Fruit fly (Drosophila melanogaster) whole organism, pupa: ENCODE measurements around the gene Klp10A.

ENCODE experiments used
- CG10348 ChIP-seq: fragments of 200-800 bp; sonication (Bioruptor generic); IDR thresholded peaks from 2 replicates; pipeline ENCODE4 v1.3.6; 2022; ENCODE audit warnings: missing biosample characterization, missing genetic modification characterization
- CG12605 ChIP-seq: fragments of 200-800 bp; sonication (Bioruptor generic); IDR thresholded peaks from 2 replicates; pipeline ENCODE4 v1.3.6; 2022; ENCODE audit warnings: missing biosample characterization, missing genetic modification characterization
- CG13204 ChIP-seq: fragments of 200-800 bp; sonication (Bioruptor generic); optimal IDR thresholded peaks from 2 replicates; lab custom pipeline; 2018; ENCODE audit warnings: missing biosample characterization, mild to moderate bottlenecking, missing genetic modification characterization, moderate library complexity
- CG14655 ChIP-seq: fragments of 200-800 bp; sonication (Bioruptor generic); optimal IDR thresholded peaks from 3 replicates; lab custom pipeline; 2017; ENCODE audit warnings: mild to moderate bottlenecking, missing biosample characterization, missing genetic modification reagents, missing genetic modification characterization
- CG15710 ChIP-seq: fragments of 200-800 bp; sonication (Bioruptor generic); optimal IDR thresholded peaks from 2 replicates; lab custom pipeline; 2018; ENCODE audit warnings: missing biosample characterization, mild to moderate bottlenecking, missing genetic modification characterization, moderate library complexity
- CG17806 ChIP-seq: fragments of 200-800 bp; sonication (Bioruptor generic); optimal IDR thresholded peaks from 2 replicates; lab custom pipeline; 2018; ENCODE audit warnings: missing biosample characterization, mild to moderate bottlenecking, missing genetic modification characterization, moderate library complexity
- CG32121 ChIP-seq: fragments of 200-800 bp; sonication (Bioruptor generic); IDR thresholded peaks from 2 replicates; pipeline ENCODE4 v1.3.6; 2022; ENCODE audit warnings: missing biosample characterization, missing genetic modification characterization
- CG34367 ChIP-seq: fragments of 200-800 bp; sonication (Bioruptor generic); optimal IDR thresholded peaks from 2 replicates; lab custom pipeline; 2018; ENCODE audit warnings: missing biosample characterization, mild to moderate bottlenecking, missing genetic modification characterization
- CG4496 ChIP-seq: fragments of 200-800 bp; sonication (Bioruptor generic); IDR thresholded peaks from 3 replicates; pipeline ENCODE4 v1.3.6; 2022; ENCODE audit warnings: missing biosample characterization, missing genetic modification characterization
- CG8159 ChIP-seq: fragments of 200-800 bp; sonication (Bioruptor generic); optimal IDR thresholded peaks from 3 replicates; lab custom pipeline; 2018; ENCODE audit warnings: missing biosample characterization, mild to moderate bottlenecking, missing genetic modification characterization, moderate library complexity
- CG8301 ChIP-seq: fragments of 200-800 bp; sonication (Bioruptor generic); optimal IDR thresholded peaks from 2 replicates; lab custom pipeline; 2018; ENCODE audit warnings: missing biosample characterization, mild to moderate bottlenecking, missing genetic modification characterization
- CG9948 ChIP-seq: fragments of 200-800 bp; sonication (Bioruptor generic); optimal IDR thresholded peaks from 2 replicates; lab custom pipeline; 2018; ENCODE audit warnings: missing biosample characterization, mild to moderate bottlenecking, missing genetic modification characterization, moderate library complexity
- D1 ChIP-seq: fragments of 200-800 bp; sonication (Bioruptor generic); optimal IDR thresholded peaks from 2 replicates; lab custom pipeline; 2018; ENCODE audit warnings: missing biosample characterization, mild to moderate bottlenecking, missing genetic modification characterization, moderate library complexity
- EcR ChIP-seq: fragments of 200-800 bp; sonication (Bioruptor generic); optimal IDR thresholded peaks from 3 replicates; lab custom pipeline; 2019; ENCODE audit warnings: missing biosample characterization, missing genetic modification characterization, mild to moderate bottlenecking, moderate library complexity, missing genetic modification reagents
- Ets98B ChIP-seq: fragments of 200-800 bp; sonication (Bioruptor generic); IDR thresholded peaks from 2 replicates; pipeline ENCODE4 v1.3.6; 2022; ENCODE audit warnings: missing biosample characterization, missing genetic modification characterization
- Pif1A ChIP-seq: fragments of 200-800 bp; sonication (Bioruptor generic); optimal IDR thresholded peaks from 3 replicates; lab custom pipeline; 2016; ENCODE audit warnings: missing biosample characterization, missing genetic modification characterization
- Pif1B ChIP-seq: fragments of 200-800 bp; sonication (Bioruptor generic); optimal IDR thresholded peaks from 3 replicates; lab custom pipeline; 2016; ENCODE audit warnings: missing biosample characterization, missing genetic modification characterization
- Snoo ChIP-seq: fragments of 200-800 bp; sonication (Bioruptor generic); optimal IDR thresholded peaks from 3 replicates; lab custom pipeline; 2017; ENCODE audit warnings: missing biosample characterization, mild to moderate bottlenecking, missing genetic modification characterization, inconsistent platforms
- fd96Ca ChIP-seq: fragments of 200-800 bp; sonication (Bioruptor generic); IDR thresholded peaks from 3 replicates; pipeline ENCODE4 v1.3.6; 2022; ENCODE audit warnings: missing biosample characterization, missing genetic modification characterization
- gl ChIP-seq: fragments of 200-800 bp; sonication (Bioruptor generic); optimal IDR thresholded peaks from 2 replicates; lab custom pipeline; 2018; ENCODE audit warnings: missing biosample characterization, mild to moderate bottlenecking, missing genetic modification characterization
- rn ChIP-seq: fragments of 200-800 bp; sonication (Bioruptor generic); IDR thresholded peaks from 2 replicates; pipeline ENCODE4 v1.3.6; 2022; ENCODE audit warnings: missing biosample characterization, missing genetic modification characterization

Gene Klp10A

dm6 chrX:11128828-11129227, 8.1 kb downstream of the Klp10A start, which contains the start of gene SrpRalpha:
Gene SrpRalpha, minus strand, starts transcription at chrX:11129087.
- 0 out of 2 replicates have a peak, but pooled peaks have one; percentile 13 for TF ChIP-seq CG12605 (GFP tag; lab: Robert Waterston, UW)
- no peak for TF ChIP-seq rn (GFP tag; lab: Robert Waterston, UW)

dm6 chrX:11124749-11125508, 12.0 kb downstream of the Klp10A start, which contains the start of gene Rpt3:
Gene Rpt3, plus strand, starts transcription at chrX:11125101.
- TF ChIP-seq rn (GFP tag; lab: Robert Waterston, UW) (no peak), Snoo (tag; lab: Kevin White, UChicago) (no peak), Pif1B (GFP tag; lab: Kevin White, UChicago) (no peak), CG17806 (no peak), fd96Ca (GFP tag; lab: Robert Waterston, UW) (no peak), CG14655 (GFP tag; lab: Kevin White, UChicago) (no peak)
- TF ChIP-seq, all 21 proteins: peak for 0

- TF ChIP-seq CG12605 (GFP tag; lab: Robert Waterston, UW) (no peak), CG15710 (tag; lab: Kevin White, UChicago) (no peak), CG9948 (tag; lab: Kevin White, UChicago) (no peak), CG4496 (GFP tag; lab: Robert Waterston, UW) (peak; percentile 36; the same call in 1 of the 3 replicates), Pif1B (GFP tag; lab: Kevin White, UChicago) (no peak), CG8159 (tag; lab: Kevin White, UChicago) (no peak), CG13204 (GFP tag; lab: Kevin White, UChicago) (no peak)
Observed at dm6 chrX:11124126-11124748, 12.7 kb downstream of the Klp10A start, which contains the start of gene CG11122. Gene CG11122, minus strand, starts transcription at chrX:11124726.

dm6 chrX:11123561-11123960, 13.4 kb downstream of the Klp10A start:
- peak; percentile 50 for TF ChIP-seq CG15710 (tag; lab: Kevin White, UChicago)
- TF ChIP-seq fd96Ca (GFP tag; lab: Robert Waterston, UW), result no peak
- 0 out of 3 replicates have a peak, but pooled peaks have one; percentile 20 for TF ChIP-seq CG4496 (GFP tag; lab: Robert Waterston, UW)
- TF ChIP-seq CG17806, result no peak
- no peak for TF ChIP-seq CG8159 (tag; lab: Kevin White, UChicago)
- TF ChIP-seq CG32121, result no peak
- TF ChIP-seq Pif1A (GFP tag; lab: Kevin White, UChicago), result no peak
- TF ChIP-seq D1 (tag; lab: Kevin White, UChicago), result no peak
- peak; percentile 66 for TF ChIP-seq CG34367 (tag; lab: Kevin White, UChicago)
- peak; percentile 8 for TF ChIP-seq CG9948 (tag; lab: Kevin White, UChicago)
- no peak for TF ChIP-seq EcR (GFP tag; lab: Kevin White, UChicago)
- no peak for TF ChIP-seq Pif1B (GFP tag; lab: Kevin White, UChicago)
- TF ChIP-seq CG12605 (GFP tag; lab: Robert Waterston, UW), result no peak
- no peak for TF ChIP-seq Snoo (tag; lab: Kevin White, UChicago)
- no peak for TF ChIP-seq rn (GFP tag; lab: Robert Waterston, UW)
- peak; percentile 72 for TF ChIP-seq gl (tag; lab: Kevin White, UChicago)
- no peak for TF ChIP-seq Ets98B (GFP tag; lab: Robert Waterston, UW)
- no peak for TF ChIP-seq CG13204 (GFP tag; lab: Kevin White, UChicago)
- no peak for TF ChIP-seq CG8301 (tag; lab: Kevin White, UChicago)
- no peak for TF ChIP-seq CG10348 (GFP tag; lab: Robert Waterston, UW)
- TF ChIP-seq CG14655 (GFP tag; lab: Kevin White, UChicago), result no peak

- TF ChIP-seq Ets98B (GFP tag; lab: Robert Waterston, UW) (no peak), CG13204 (GFP tag; lab: Kevin White, UChicago) (no peak), CG12605 (GFP tag; lab: Robert Waterston, UW) (no peak), EcR (GFP tag; lab: Kevin White, UChicago) (no peak), CG34367 (tag; lab: Kevin White, UChicago) (no peak), Snoo (tag; lab: Kevin White, UChicago) (no peak)
Observed at dm6 chrX:11109670-11110069, 27.2 kb downstream of the Klp10A start.

dm6 chrX:11108845-11109450, 28.0 kb downstream of the Klp10A start:
- TF ChIP-seq rn (GFP tag; lab: Robert Waterston, UW), result no peak
- TF ChIP-seq CG9948 (tag; lab: Kevin White, UChicago), result peak; percentile 22
- peak; percentile 47; the same call in 1 of the 2 replicates for TF ChIP-seq CG32121
- peak; percentile 52; the same call in 1 of the 3 replicates for TF ChIP-seq CG4496 (GFP tag; lab: Robert Waterston, UW)
- TF ChIP-seq fd96Ca (GFP tag; lab: Robert Waterston, UW), result 0 out of 3 replicates have a peak, but pooled peaks have one; percentile 31
- peak; percentile 20 for TF ChIP-seq CG15710 (tag; lab: Kevin White, UChicago)
